Fruit fly (Drosophila melanogaster) whole organism, embryonic: ENCODE data around the gene CG32354.

Experiments
- BEAF-32 ChIP-seq: fragments of 200-800 bp; sonication (Bioruptor generic); optimal IDR thresholded peaks from 3 replicates; lab custom pipeline; 2017; ENCODE audit warnings: missing biosample characterization, missing genetic modification characterization, mild to moderate bottlenecking, moderate library complexity, missing genetic modification reagents
- CG10321 ChIP-seq: fragments of 200-800 bp; sonication (Bioruptor generic); IDR thresholded peaks from 2 replicates; pipeline ENCODE4 v1.3.6; 2022; ENCODE audit warnings: missing biosample characterization, missing genetic modification characterization
- CG11093 ChIP-seq: fragments of 200-800 bp; sonication (Bioruptor generic); IDR thresholded peaks from 3 replicates; pipeline ENCODE4 v1.3.6; 2022; ENCODE audit warnings: missing biosample characterization, missing genetic modification characterization
- CG12744 ChIP-seq: fragments of 200-800 bp; sonication (Bioruptor generic); optimal IDR thresholded peaks from 2 replicates; lab custom pipeline; 2016; ENCODE audit warnings: missing biosample characterization, missing genetic modification characterization
- CG12769 ChIP-seq: fragments of 200-800 bp; sonication (Bioruptor generic); optimal IDR thresholded peaks from 2 replicates; lab custom pipeline; 2019; ENCODE audit warnings: missing biosample characterization, mild to moderate bottlenecking, missing genetic modification characterization, moderate library complexity
- CG13296 ChIP-seq: fragments of 200-800 bp; sonication (Bioruptor generic); optimal IDR thresholded peaks from 3 replicates; lab custom pipeline; 2018; ENCODE audit warnings: missing biosample characterization, mild to moderate bottlenecking, missing genetic modification characterization
- CG15073 ChIP-seq: fragments of 200-800 bp; sonication (Bioruptor generic); optimal IDR thresholded peaks from 2 replicates; lab custom pipeline; 2016; ENCODE audit warnings: missing biosample characterization, missing genetic modification characterization
- CG15696 ChIP-seq: fragments of 200-800 bp; sonication (Bioruptor generic); optimal IDR thresholded peaks from 2 replicates; lab custom pipeline; 2019; ENCODE audit warnings: missing biosample characterization, mild to moderate bottlenecking, missing genetic modification characterization, moderate library complexity
- CG1602 ChIP-seq: fragments of 200-800 bp; sonication (Bioruptor generic); optimal IDR thresholded peaks from 3 replicates; lab custom pipeline; 2016; ENCODE audit warnings: missing biosample characterization, missing genetic modification characterization
- CG1603 ChIP-seq: fragments of 200-800 bp; sonication (Bioruptor generic); optimal IDR thresholded peaks from 2 replicates; lab custom pipeline; 2019; ENCODE audit warnings: missing biosample characterization, mild to moderate bottlenecking, missing genetic modification characterization, moderate library complexity
- CG18262 ChIP-seq: fragments of 200-800 bp; optimal IDR thresholded peaks from 3 replicates; lab custom pipeline; 2019; ENCODE audit warnings: missing biosample characterization, mild to moderate bottlenecking, missing genetic modification characterization, moderate library complexity
- CG1832 ChIP-seq: fragments of 200-800 bp; sonication (Bioruptor generic); optimal IDR thresholded peaks from 2 replicates; lab custom pipeline; 2017; ENCODE audit warnings: missing biosample characterization, mild to moderate bottlenecking, missing genetic modification characterization, inconsistent platforms
- CG34422 ChIP-seq: fragments of 200-800 bp; sonication (Bioruptor generic); IDR thresholded peaks from 3 replicates; pipeline ENCODE4 v1.3.6; 2022; ENCODE audit warnings: missing biosample characterization, missing genetic modification characterization
- CG5180 ChIP-seq: fragments of 200-800 bp; sonication (Bioruptor generic); optimal IDR thresholded peaks from 3 replicates; lab custom pipeline; 2017; ENCODE audit warnings: missing biosample characterization, missing genetic modification characterization, mild to moderate bottlenecking, moderate library complexity, missing genetic modification reagents
- CG6791 ChIP-seq: fragments of 200-800 bp; sonication (Bioruptor generic); IDR thresholded peaks from 3 replicates; pipeline ENCODE4 v1.3.6; 2022; ENCODE audit warnings: missing biosample characterization, missing genetic modification characterization; ENCODE audit not compliant: partially characterized antibody
- CG7963 ChIP-seq: fragments of 200-800 bp; sonication (Bioruptor generic); IDR thresholded peaks from 3 replicates; pipeline ENCODE4 v1.3.6; 2022; ENCODE audit warnings: missing biosample characterization, missing genetic modification characterization; ENCODE audit not compliant: partially characterized antibody
- CG7987 ChIP-seq: fragments of 200-800 bp; sonication (Bioruptor generic); optimal IDR thresholded peaks from 2 replicates; lab custom pipeline; 2018; ENCODE audit warnings: missing biosample characterization, mild to moderate bottlenecking, missing genetic modification characterization, moderate library complexity
- CG8478 ChIP-seq: fragments of >200 bp; optimal IDR thresholded peaks from 2 replicates; lab custom pipeline; 2018
- Doc3 ChIP-seq: fragments of 200-800 bp; sonication (Bioruptor generic); IDR thresholded peaks from 3 replicates; pipeline ENCODE4 v1.3.6; 2022; ENCODE audit warnings: missing biosample characterization, missing genetic modification characterization; ENCODE audit not compliant: partially characterized antibody
- HLHmδ ChIP-seq: fragments of 200-800 bp; sonication (Bioruptor generic); optimal IDR thresholded peaks from 2 replicates; lab custom pipeline; 2018; ENCODE audit warnings: missing biosample characterization, mild to moderate bottlenecking, missing genetic modification characterization, moderate library complexity
- Hsf ChIP-seq: fragments of 200-800 bp; sonication (Bioruptor generic); optimal IDR thresholded peaks from 3 replicates; lab custom pipeline; 2016; ENCODE audit warnings: missing biosample characterization, missing genetic modification characterization
- Nf-YA ChIP-seq: fragments of 200-800 bp; sonication (Bioruptor generic); IDR thresholded peaks from 2 replicates; pipeline ENCODE4 v1.3.6; 2022; ENCODE audit warnings: missing biosample characterization, missing genetic modification characterization
- Oaz ChIP-seq: fragments of 200-800 bp; sonication (Bioruptor generic); IDR thresholded peaks from 2 replicates; pipeline ENCODE4 v1.3.6; 2022; ENCODE audit warnings: missing biosample characterization, missing genetic modification characterization
- PHDP ChIP-seq: fragments of 200-800 bp; sonication (Bioruptor generic); optimal IDR thresholded peaks from 3 replicates; lab custom pipeline; 2018; ENCODE audit warnings: missing biosample characterization, mild to moderate bottlenecking, missing genetic modification characterization, moderate library complexity
- Sox100B ChIP-seq: fragments of 200-800 bp; sonication (Bioruptor generic); optimal IDR thresholded peaks from 3 replicates; lab custom pipeline; 2018; ENCODE audit warnings: missing biosample characterization, mild to moderate bottlenecking, missing genetic modification characterization
- Spps ChIP-seq: fragments of 200-800 bp; sonication (Bioruptor generic); optimal IDR thresholded peaks from 2 replicates; lab custom pipeline; 2018; ENCODE audit warnings: missing biosample characterization, mild to moderate bottlenecking, missing genetic modification characterization
- Sry-β ChIP-seq: fragments of 200-800 bp; sonication (Bioruptor generic); optimal IDR thresholded peaks from 2 replicates; lab custom pipeline; 2018; ENCODE audit warnings: missing biosample characterization, mild to moderate bottlenecking, missing genetic modification characterization, moderate library complexity
- Xrp1 ChIP-seq: fragments of 200-800 bp; sonication (Bioruptor generic); IDR thresholded peaks from 2 replicates; pipeline ENCODE4 v1.3.6; 2022; ENCODE audit warnings: missing biosample characterization, missing genetic modification characterization
- ab ChIP-seq: fragments of 200-800 bp; sonication (Bioruptor generic); optimal IDR thresholded peaks from 2 replicates; lab custom pipeline; 2016; ENCODE audit warnings: missing biosample characterization, missing genetic modification characterization
- ap ChIP-seq: fragments of 200-800 bp; sonication (Bioruptor generic); IDR thresholded peaks from 2 replicates; pipeline ENCODE4 v1.3.6; 2022; ENCODE audit warnings: missing biosample characterization, missing genetic modification characterization
- ase ChIP-seq: fragments of 200-800 bp; sonication (Bioruptor generic); IDR thresholded peaks from 3 replicates; pipeline ENCODE4 v1.3.6; 2022; ENCODE audit warnings: missing biosample characterization, missing genetic modification characterization
- caup ChIP-seq: fragments of 200-800 bp; sonication (Bioruptor generic); optimal IDR thresholded peaks from 3 replicates; lab custom pipeline; 2017; ENCODE audit warnings: missing biosample characterization, mild to moderate bottlenecking, missing genetic modification characterization, moderate library complexity; ENCODE audit not compliant: severe bottlenecking
- danr ChIP-seq: fragments of 200-800 bp; sonication (Bioruptor generic); IDR thresholded peaks from 2 replicates; pipeline ENCODE4 v1.3.6; 2022; ENCODE audit warnings: missing biosample characterization, missing genetic modification characterization
- dimm ChIP-seq: fragments of 200-800 bp; sonication (Bioruptor generic); IDR thresholded peaks from 2 replicates; pipeline ENCODE4 v1.3.6; 2022; ENCODE audit warnings: missing biosample characterization, missing genetic modification characterization
- dmrt11E ChIP-seq: fragments of 200-800 bp; sonication (Bioruptor generic); optimal IDR thresholded peaks from 3 replicates; lab custom pipeline; 2018; ENCODE audit warnings: missing biosample characterization, mild to moderate bottlenecking, missing genetic modification characterization, moderate library complexity
- dysf ChIP-seq: fragments of 200-800 bp; sonication (Bioruptor generic); IDR thresholded peaks from 3 replicates; pipeline ENCODE4 v1.3.6; 2022; ENCODE audit warnings: missing biosample characterization, missing genetic modification characterization
- gcm2 ChIP-seq: fragments of 200-800 bp; sonication (Bioruptor generic); optimal IDR thresholded peaks from 2 replicates; lab custom pipeline; 2016; ENCODE audit warnings: missing biosample characterization, missing genetic modification characterization
- grau ChIP-seq: fragments of 200-800 bp; optimal IDR thresholded peaks from 3 replicates; lab custom pipeline; 2019; ENCODE audit warnings: missing biosample characterization, mild to moderate bottlenecking, missing genetic modification characterization, moderate library complexity
- gsb ChIP-seq: fragments of 200-800 bp; sonication (Bioruptor generic); IDR thresholded peaks from 2 replicates; pipeline ENCODE4 v1.3.6; 2022; ENCODE audit warnings: missing biosample characterization, missing genetic modification characterization
- klu ChIP-seq: fragments of 200-800 bp; sonication (Bioruptor generic); IDR thresholded peaks from 2 replicates; pipeline ENCODE4 v1.3.6; 2022; ENCODE audit warnings: missing biosample characterization, missing genetic modification characterization
- lov ChIP-seq, 2 experiments: fragments of 200-800 bp in 1 of 2; fragments of >200 bp in 1 of 2; sonication (Bioruptor generic) in 1 of 2; IDR thresholded peaks in 1 of 2; optimal IDR thresholded peaks in 1 of 2; 2 replicates in 1 of 2; 3 replicates in 1 of 2; pipeline versions ENCODE4 v1.3.6 to Lab custom; 2017 to 2022; ENCODE audit warnings: missing biosample characterization in 1 of 2, missing genetic modification characterization in 1 of 2
- nerfin-1 ChIP-seq: fragments of 200-800 bp; sonication (Bioruptor generic); optimal IDR thresholded peaks from 3 replicates; lab custom pipeline; 2019; ENCODE audit warnings: missing biosample characterization, mild to moderate bottlenecking, missing genetic modification characterization, moderate library complexity
- org-1 ChIP-seq: fragments of 200-800 bp; sonication (Bioruptor generic); optimal IDR thresholded peaks from 2 replicates; lab custom pipeline; 2017; ENCODE audit warnings: missing biosample characterization, missing genetic modification characterization
- otp ChIP-seq: fragments of 200-800 bp; sonication (Bioruptor generic); IDR thresholded peaks from 3 replicates; pipeline ENCODE4, ENCODE4 v1.3.6; 2022; ENCODE audit warnings: missing biosample characterization, missing genetic modification characterization
- sens-2 ChIP-seq: fragments of 200-800 bp; sonication (Bioruptor generic); IDR thresholded peaks from 2 replicates; pipeline ENCODE4 v1.3.6; 2022; ENCODE audit warnings: missing biosample characterization, missing genetic modification characterization
- sna ChIP-seq: fragments of 200-800 bp; sonication (Bioruptor generic); IDR thresholded peaks from 2 replicates; pipeline ENCODE4 v1.3.6; 2022; ENCODE audit warnings: missing biosample characterization, missing genetic modification characterization; ENCODE audit not compliant: partially characterized antibody
- twi ChIP-seq: fragments of 200-800 bp; optimal IDR thresholded peaks from 2 replicates; lab custom pipeline; 2019; ENCODE audit warnings: missing biosample characterization, mild to moderate bottlenecking, missing genetic modification characterization, moderate library complexity
- unpg ChIP-seq: fragments of 200-800 bp; sonication (Bioruptor generic); optimal IDR thresholded peaks from 3 replicates; lab custom pipeline; 2018; ENCODE audit warnings: missing biosample characterization, mild to moderate bottlenecking, missing genetic modification characterization, moderate library complexity
- wdn ChIP-seq: fragments of 200-800 bp; sonication (Bioruptor generic); IDR thresholded peaks from 2 replicates; pipeline ENCODE4 v1.3.6; 2022; ENCODE audit warnings: missing biosample characterization, missing genetic modification characterization
- wor ChIP-seq: fragments of 200-800 bp; sonication (Bioruptor generic); IDR thresholded peaks from 2 replicates; pipeline ENCODE4 v1.3.6; 2022; ENCODE audit warnings: missing biosample characterization, missing genetic modification characterization

The CG32354 gene

DNA sequence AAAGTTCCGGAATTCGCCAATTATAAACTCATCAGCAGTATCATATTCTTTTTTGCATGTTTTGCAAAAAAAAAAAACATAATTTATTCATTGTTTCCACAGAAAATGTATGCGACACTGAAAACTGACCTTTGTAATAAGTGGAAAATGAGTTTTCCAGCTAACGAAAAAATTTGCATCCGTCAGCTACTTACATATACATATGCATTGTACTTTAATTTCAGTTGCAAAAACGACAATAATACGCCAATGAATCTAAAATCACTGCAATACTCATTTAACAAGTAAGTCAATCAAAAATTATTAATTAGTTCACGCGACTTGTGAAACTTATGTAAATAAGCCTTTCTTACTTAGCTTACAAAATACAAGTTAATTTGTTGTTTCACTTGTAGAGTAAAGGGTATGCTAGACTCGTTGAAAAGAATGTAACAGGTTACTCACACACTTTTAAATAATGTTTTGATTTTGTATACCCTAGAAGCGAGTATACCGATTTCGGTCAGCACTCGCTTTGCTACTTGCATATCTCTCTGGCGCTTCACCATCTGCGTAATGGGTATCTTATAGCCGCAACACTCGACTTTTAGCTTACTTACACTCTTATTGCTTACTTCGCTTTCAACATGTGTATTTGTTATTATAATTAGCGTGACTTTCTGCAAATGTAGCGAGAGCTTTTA, 23.1 kb downstream of the CG32354 start (continued):
- TF ChIP-seq HLHmδ (GFP tag; lab: Kevin White, UChicago) = no peak
- TF ChIP-seq ap = no peak
- TF ChIP-seq CG1832 (GFP tag; lab: Kevin White, UChicago) = no peak
- TF ChIP-seq CG1603 = peak; percentile 66
- no peak for TF ChIP-seq CG13296 (GFP tag; lab: Kevin White, UChicago)
- TF ChIP-seq unpg (GFP tag; lab: Kevin White, UChicago) = no peak
- no peak for TF ChIP-seq grau (tag; lab: Kevin White, UChicago)
- TF ChIP-seq CG11093 (GFP tag; lab: Robert Waterston, UW) = peak; percentile 15; the same call in 1 of the 3 replicates
- no peak for TF ChIP-seq CG8478 (lab: Kevin White, UChicago)
- TF ChIP-seq BEAF-32 (GFP tag; lab: Kevin White, UChicago) = no peak
- no peak for TF ChIP-seq gsb (GFP tag; lab: Robert Waterston, UW)
- TF ChIP-seq ase (GFP tag; lab: Robert Waterston, UW) = 0 out of 3 replicates have a peak, but pooled peaks have one; percentile 21
- 0 out of 3 replicates have a peak, but pooled peaks have one; percentile 36 for TF ChIP-seq otp (GFP tag; lab: Robert Waterston, UW)
- no peak for TF ChIP-seq wdn
- no peak for TF ChIP-seq CG12744 (GFP tag; lab: Kevin White, UChicago)
- TF ChIP-seq dimm (GFP tag; lab: Robert Waterston, UW) = no peak
- no peak for TF ChIP-seq klu (GFP tag; lab: Robert Waterston, UW)
- 0 out of 3 replicates have a peak, but pooled peaks have one; percentile 25 for TF ChIP-seq CG6791 (GFP tag; lab: Robert Waterston, UW)
- TF ChIP-seq Sry-β (GFP tag; lab: Kevin White, UChicago) = no peak
- no peak for TF ChIP-seq CG10321 (GFP tag; lab: Robert Waterston, UW)
- TF ChIP-seq Oaz (GFP tag; lab: Robert Waterston, UW) = no peak
- TF ChIP-seq CG5180 (GFP tag; lab: Kevin White, UChicago) = no peak
- TF ChIP-seq CG12769 (tag; lab: Kevin White, UChicago) = no peak
- no peak for TF ChIP-seq CG15073 (GFP tag; lab: Kevin White, UChicago)
- TF ChIP-seq Spps (tag; lab: Kevin White, UChicago) = no peak
- TF ChIP-seq gcm2 (GFP tag; lab: Kevin White, UChicago) = no peak
- no peak for TF ChIP-seq sna
- 0 out of 3 replicates have a peak, but pooled peaks have one; percentile 9 for TF ChIP-seq CG34422 (GFP tag; lab: Robert Waterston, UW)
- TF ChIP-seq danr (GFP tag; lab: Robert Waterston, UW) = no peak
- TF ChIP-seq CG18262 (tag; lab: Kevin White, UChicago) = no peak
- 0 out of 3 replicates have a peak, but pooled peaks have one; percentile 6 for TF ChIP-seq dysf (GFP tag; lab: Robert Waterston, UW)
- no peak for TF ChIP-seq lov (optimal IDR thresholded peaks at IDR 0.05; lab: Kevin White, UChicago)
- no peak for TF ChIP-seq lov (GFP tag; IDR thresholded peaks at IDR 0.05; lab: Robert Waterston, UW)

DNA sequence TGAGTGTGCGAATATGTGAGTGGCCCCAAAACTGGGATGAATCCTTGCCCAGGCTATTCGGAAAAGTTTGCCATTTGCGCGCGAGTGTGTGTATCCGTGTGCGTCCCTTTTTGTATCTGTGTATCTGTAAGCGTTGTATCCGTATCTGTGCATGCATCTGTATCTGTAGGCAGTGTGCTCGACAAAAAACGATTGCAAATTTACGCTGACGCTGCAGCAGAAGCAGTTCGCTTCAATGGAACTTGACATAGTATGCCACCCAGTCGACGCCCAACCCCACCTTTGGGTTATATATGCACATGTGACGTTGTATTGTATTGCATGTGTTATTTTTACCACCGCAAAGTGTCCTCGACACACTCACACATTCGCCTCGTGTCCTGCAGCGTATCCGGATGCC, 25.8 kb downstream of the CG32354 start:
- TF ChIP-seq Hsf (GFP tag; lab: Kevin White, UChicago) = no peak
- no peak for TF ChIP-seq dmrt11E (tag; lab: Kevin White, UChicago)
- TF ChIP-seq Nf-YA (GFP tag; lab: Robert Waterston, UW) = no peak
- peak; percentile 36 for TF ChIP-seq twi (tag; lab: Kevin White, UChicago)
- TF ChIP-seq ab = no peak
- TF ChIP-seq caup (GFP tag; lab: Kevin White, UChicago) = no peak
- no peak for TF ChIP-seq Doc3 (GFP tag; lab: Robert Waterston, UW)
- TF ChIP-seq CG7987 = no peak
- TF ChIP-seq wor (GFP tag; lab: Robert Waterston, UW) = no peak
- no peak for TF ChIP-seq CG15696 (tag; lab: Kevin White, UChicago)
- peak; percentile 40 for TF ChIP-seq nerfin-1 (tag; lab: Kevin White, UChicago)
- TF ChIP-seq org-1 = no peak
- no peak for TF ChIP-seq Xrp1 (GFP tag; lab: Robert Waterston, UW)
- no peak for TF ChIP-seq CG7963
- no peak for TF ChIP-seq sens-2 (GFP tag; lab: Robert Waterston, UW)
- TF ChIP-seq CG1602 (GFP tag; lab: Kevin White, UChicago) = no peak
- no peak for TF ChIP-seq PHDP (tag; lab: Kevin White, UChicago)
- no peak for TF ChIP-seq CG12744 (GFP tag; lab: Kevin White, UChicago)
- no peak for TF ChIP-seq Sox100B (GFP tag; lab: Kevin White, UChicago)
